Worm (Caenorhabditis elegans) whole organism, young adult: ENCODE measurements around the gene F19F10.14.
A peak's percentile ranks its signal among the peaks of the same experiment; 100 is the strongest.

Experiments used
- B0035.1 ChIP-seq: sonication (generic microtip); optimal IDR thresholded peaks from 2 replicates; lab custom pipeline; 2016; ENCODE audit warnings: missing genetic modification characterization, mild to moderate bottlenecking, missing compliant biosample characterization, missing genotype, missing genetic modification reagents
- B0336.3 ChIP-seq: fragments of 200-800 bp; sonication (Bioruptor generic); IDR thresholded peaks from 2 replicates; pipeline ENCODE4 v1.3.6; 2022; ENCODE audit warnings: missing genetic modification characterization, missing compliant biosample characterization
- C06A6.2 ChIP-seq: fragments of 200-800 bp; sonication (Bioruptor generic); conservative IDR thresholded peaks from 2 replicates; pipeline ENCODE4 v1.3.6; 2022; ENCODE audit warnings: missing genetic modification characterization, missing compliant biosample characterization
- D2030.7 ChIP-seq: fragments of 200-800 bp; sonication (Bioruptor generic); IDR thresholded peaks from 2 replicates; pipeline ENCODE4 v1.3.6; 2022; ENCODE audit warnings: missing genetic modification reagents, missing genetic modification characterization, missing compliant biosample characterization
- F23B12.7 ChIP-seq: sonication (generic microtip); optimal IDR thresholded peaks from 2 replicates; lab custom pipeline; 2017; ENCODE audit warnings: missing genetic modification characterization, mild to moderate bottlenecking, missing compliant biosample characterization, antibody characterized with exemption, moderate library complexity; ENCODE audit not compliant: insufficient read depth
- F49E8.2 ChIP-seq: sonication (generic microtip); optimal IDR thresholded peaks from 3 replicates; lab custom pipeline; 2017; ENCODE audit warnings: missing genetic modification characterization, mild to moderate bottlenecking, missing compliant biosample characterization, antibody characterized with exemption, moderate library complexity; ENCODE audit not compliant: insufficient read depth
- Y53G8AR.9 ChIP-seq: fragments of 200-800 bp; sonication (Bioruptor generic); conservative IDR thresholded peaks from 2 replicates; pipeline ENCODE4 v1.3.6; 2022; ENCODE audit warnings: missing genetic modification reagents, missing genetic modification characterization, missing compliant biosample characterization
- Y79H2A.3 ChIP-seq: fragments of 200-800 bp; sonication (Bioruptor generic); conservative IDR thresholded peaks from 2 replicates; pipeline ENCODE4 v1.3.6; 2022; ENCODE audit warnings: missing genetic modification reagents, missing genetic modification characterization, missing compliant biosample characterization
- athp-1 ChIP-seq: sonication (generic microtip); optimal IDR thresholded peaks from 2 replicates; lab custom pipeline; 2017; ENCODE audit warnings: mild to moderate bottlenecking, missing genetic modification characterization, missing compliant biosample characterization
- attf-5 ChIP-seq: fragments of 200-800 bp; sonication (Bioruptor generic); optimal IDR thresholded peaks from 2 replicates; lab custom pipeline; 2018; ENCODE audit warnings: mild to moderate bottlenecking, missing genetic modification characterization, missing compliant biosample characterization
- bed-1 ChIP-seq: fragments of 200-800 bp; sonication (Bioruptor generic); IDR thresholded peaks from 2 replicates; pipeline ENCODE4 v1.3.6; 2022; ENCODE audit warnings: missing genetic modification reagents, missing genetic modification characterization, missing compliant biosample characterization
- bed-2 ChIP-seq: fragments of 200-800 bp; sonication (Bioruptor generic); IDR thresholded peaks from 2 replicates; pipeline ENCODE4 v1.3.6; 2022; ENCODE audit warnings: missing genetic modification reagents, missing genetic modification characterization, missing compliant biosample characterization
- ceh-27 ChIP-seq: fragments of 200-800 bp; sonication (Bioruptor generic); optimal IDR thresholded peaks from 2 replicates; lab custom pipeline; 2018; ENCODE audit warnings: mild to moderate bottlenecking, missing genetic modification characterization, moderate library complexity, missing compliant biosample characterization
- chd-7 ChIP-seq: sonication (generic microtip); optimal IDR thresholded peaks from 2 replicates; lab custom pipeline; 2016; ENCODE audit warnings: mild to moderate bottlenecking, missing genetic modification characterization, moderate library complexity, missing compliant biosample characterization
- dox-1 ChIP-seq: fragments of 200-800 bp; sonication (Bioruptor generic); IDR thresholded peaks from 2 replicates; pipeline ENCODE4 v1.3.6; 2022; ENCODE audit warnings: missing genetic modification reagents, missing genetic modification characterization, missing compliant biosample characterization
- dpl-1 ChIP-seq: fragments of 150-350 bp; optimal IDR thresholded peaks from 2 replicates; lab custom pipeline; 2014; ENCODE audit warnings: missing biosample characterization, missing genetic modification reagents, missing genetic modification characterization
- ets-4 ChIP-seq: fragments of 200-800 bp; sonication (Bioruptor generic); optimal IDR thresholded peaks from 2 replicates; lab custom pipeline; 2018; ENCODE audit warnings: mild to moderate bottlenecking, missing genetic modification characterization, missing compliant biosample characterization
- him-1 ChIP-seq: sonication (generic microtip); optimal IDR thresholded peaks from 2 replicates; lab custom pipeline; 2016; ENCODE audit warnings: missing genotype, missing genetic modification reagents, missing genetic modification characterization, missing compliant biosample characterization
- hmg-1.2 ChIP-seq: fragments of 200-800 bp; sonication (Bioruptor generic); IDR thresholded peaks from 2 replicates; pipeline ENCODE4 v1.3.6; 2022; ENCODE audit warnings: missing genetic modification reagents, missing genetic modification characterization, missing compliant biosample characterization
- hrde-1 ChIP-seq: sonication (generic microtip); optimal IDR thresholded peaks from 2 replicates; lab custom pipeline; 2016; ENCODE audit warnings: missing genetic modification characterization, mild to moderate bottlenecking, missing compliant biosample characterization, moderate library complexity, missing genotype, missing genetic modification reagents, borderline replicate concordance
- hsf-1 ChIP-seq: fragments of 200-800 bp; sonication (Bioruptor generic); IDR thresholded peaks from 2 replicates; pipeline ENCODE4 v1.3.6; 2022; ENCODE audit warnings: missing genetic modification reagents, missing genetic modification characterization, missing compliant biosample characterization
- lin-35 ChIP-seq, 3 experiments: fragments of 150-350 bp in 2 of 3; sonication (generic microtip) in 1 of 3; optimal IDR thresholded peaks; 2 replicates each; lab custom pipeline; 2014 to 2018; ENCODE audit warnings: missing biosample characterization in 3 of 3, missing genetic modification characterization in 3 of 3, missing genetic modification reagents in 3 of 3
- lin-54 ChIP-seq: fragments of 200-800 bp; sonication (Bioruptor generic); optimal IDR thresholded peaks from 2 replicates; lab custom pipeline; 2018; ENCODE audit warnings: mild to moderate bottlenecking, missing genetic modification characterization, missing compliant biosample characterization
- lir-1 ChIP-seq: fragments of 200-800 bp; sonication (Bioruptor generic); conservative IDR thresholded peaks from 2 replicates; pipeline ENCODE4 v1.3.6; 2022; ENCODE audit warnings: missing genetic modification reagents, missing genetic modification characterization, missing compliant biosample characterization
- lsl-1 ChIP-seq: fragments of 200-800 bp; sonication (Bioruptor generic); optimal IDR thresholded peaks from 2 replicates; lab custom pipeline; 2018; ENCODE audit warnings: mild to moderate bottlenecking, missing genetic modification characterization, moderate library complexity, missing compliant biosample characterization
- lsy-27 ChIP-seq: sonication (generic microtip); optimal IDR thresholded peaks from 2 replicates; lab custom pipeline; 2017; ENCODE audit warnings: missing genetic modification characterization, mild to moderate bottlenecking, missing compliant biosample characterization, antibody characterized with exemption, missing genotype, borderline replicate concordance; ENCODE audit not compliant: insufficient read depth
- madf-6 ChIP-seq: fragments of 200-800 bp; sonication (Bioruptor generic); IDR thresholded peaks from 2 replicates; pipeline ENCODE4 v1.3.6; 2022; ENCODE audit warnings: missing genetic modification reagents, missing genetic modification characterization, missing compliant biosample characterization
- mcd-1 ChIP-seq: fragments of 200-800 bp; sonication (Bioruptor generic); IDR thresholded peaks from 2 replicates; pipeline ENCODE4 v1.3.6; 2022; ENCODE audit warnings: missing genetic modification reagents, missing genetic modification characterization, missing compliant biosample characterization
- mes-4 ChIP-seq: sonication (generic microtip); optimal IDR thresholded peaks from 2 replicates; lab custom pipeline; 2016; ENCODE audit warnings: missing genotype, missing genetic modification characterization, missing compliant biosample characterization
- nfya-2 ChIP-seq: fragments of 200-800 bp; sonication (Bioruptor generic); IDR thresholded peaks from 2 replicates; pipeline ENCODE4 v1.3.6; 2022; ENCODE audit warnings: missing genetic modification reagents, missing genetic modification characterization, missing compliant biosample characterization
- nhr-120 ChIP-seq: fragments of 200-800 bp; sonication (Bioruptor generic); IDR thresholded peaks from 2 replicates; pipeline ENCODE4 v1.3.6; 2022; ENCODE audit warnings: missing genetic modification characterization, missing compliant biosample characterization
- sdz-38 ChIP-seq: sonication (generic microtip); optimal IDR thresholded peaks from 2 replicates; lab custom pipeline; 2016; ENCODE audit warnings: missing genotype, missing genetic modification characterization, missing compliant biosample characterization
- snpc-1.1 ChIP-seq: sonication (generic microtip); optimal IDR thresholded peaks from 2 replicates; lab custom pipeline; 2017; ENCODE audit warnings: missing genetic modification characterization, mild to moderate bottlenecking, missing compliant biosample characterization, antibody characterized with exemption, moderate library complexity, missing genotype, missing genetic modification reagents; ENCODE audit not compliant: insufficient read depth
- snpc-1.3 ChIP-seq: sonication (generic microtip); optimal IDR thresholded peaks from 2 replicates; lab custom pipeline; 2017; ENCODE audit warnings: missing genetic modification characterization, mild to moderate bottlenecking, missing compliant biosample characterization, antibody characterized with exemption, moderate library complexity, missing genotype, missing genetic modification reagents; ENCODE audit not compliant: insufficient read depth
- snpc-3.4 ChIP-seq: sonication (generic microtip); optimal IDR thresholded peaks from 2 replicates; lab custom pipeline; 2017; ENCODE audit warnings: missing genetic modification characterization, mild to moderate bottlenecking, missing compliant biosample characterization, antibody characterized with exemption, moderate library complexity, missing genotype, missing genetic modification reagents
- snpc-4 ChIP-seq, 5 experiments: fragments of 150-350 bp in 1 of 5; sonication (generic microtip) in 4 of 5; optimal IDR thresholded peaks; 2 replicates each; lab custom pipeline; 2014 to 2018; ENCODE audit warnings: missing genetic modification characterization in 5 of 5, missing biosample characterization in 3 of 5, antibody characterized with exemption in 2 of 5, mild to moderate bottlenecking in 2 of 5, missing compliant biosample characterization in 2 of 5, missing genotype in 2 of 5, moderate library complexity in 2 of 5, missing genetic modification reagents in 1 of 5
- zfh-2 ChIP-seq: fragments of 200-800 bp; sonication (Bioruptor generic); conservative IDR thresholded peaks from 2 replicates; pipeline ENCODE4 v1.3.6; 2022; ENCODE audit warnings: missing genetic modification reagents, missing genetic modification characterization, missing compliant biosample characterization
- ztf-18 ChIP-seq: sonication (generic microtip); optimal IDR thresholded peaks from 2 replicates; lab custom pipeline; 2016; ENCODE audit warnings: missing genotype, mild to moderate bottlenecking, missing genetic modification characterization, missing compliant biosample characterization
- ztf-28 ChIP-seq: fragments of 200-800 bp; sonication (Bioruptor generic); IDR thresholded peaks from 2 replicates; pipeline ENCODE4 v1.3.6; 2022; ENCODE audit warnings: missing genetic modification reagents, missing genetic modification characterization, missing compliant biosample characterization
- ztf-3 ChIP-seq: fragments of 200-800 bp; sonication (Bioruptor generic); optimal IDR thresholded peaks from 2 replicates; lab custom pipeline; 2018; ENCODE audit warnings: mild to moderate bottlenecking, missing genetic modification characterization, missing compliant biosample characterization

F19F10.14 gene

DNA sequence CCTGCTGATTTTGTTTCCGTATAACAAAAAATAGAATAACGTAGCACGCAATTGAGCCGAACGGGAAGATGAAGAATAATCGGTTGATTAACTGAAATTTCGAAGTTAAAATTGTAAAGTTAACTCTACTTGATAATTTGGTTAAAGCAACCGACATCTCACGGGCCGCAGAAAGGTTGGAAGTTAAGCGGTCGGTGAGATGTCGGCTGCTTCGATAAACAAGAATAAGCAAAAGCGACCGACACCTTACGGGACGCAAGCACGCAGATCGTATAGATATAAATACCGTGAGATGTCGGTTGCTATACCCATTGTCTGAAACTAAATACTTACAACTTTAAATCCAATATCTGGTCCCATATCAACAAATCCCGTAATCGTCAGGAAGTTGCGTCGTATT, 24.3 kb upstream of the F19F10.14 start:
- TF ChIP-seq nhr-120 (GFP tag; lab: Robert Waterston, UW), result no peak
- peak; percentile 59 for TF ChIP-seq snpc-1.1 (tag; lab: Kevin White, UChicago)
- no peak for TF ChIP-seq snpc-3.4
- TF ChIP-seq snpc-4 (GFP tag; optimal IDR thresholded peaks at IDR 0.05; lab: Kevin White, UChicago), result no peak
- peak in 2 of 4 experiments; percentile 72 to 81 for TF ChIP-seq snpc-4 (tag; optimal IDR thresholded peaks at IDR 0.05; lab: Kevin White, UChicago)

DNA sequence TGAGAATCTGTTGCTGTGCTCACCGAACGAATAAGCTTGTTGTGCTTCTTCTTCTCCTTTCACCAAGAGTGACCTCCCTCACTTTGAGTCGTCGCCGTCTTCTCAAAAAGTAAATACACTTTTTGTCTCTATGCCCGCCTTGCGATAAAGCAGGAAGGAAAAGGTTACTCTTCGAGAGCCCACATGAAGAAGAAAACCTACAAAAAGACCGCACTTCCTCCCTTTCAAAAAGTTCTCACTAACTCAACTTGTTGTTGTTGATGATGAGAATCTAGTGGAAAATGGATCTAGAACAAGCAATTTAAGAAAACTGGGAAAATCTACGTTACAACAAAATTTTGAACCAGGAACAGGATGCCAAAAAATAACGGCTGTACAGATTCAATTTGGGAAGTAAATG, 19.6 kb upstream of the F19F10.14 start, which contains the start of gene C50E3.6:
Gene C50E3.6, minus strand, starts transcription at position 101 of the 400 bp plus-strand sequence.
- TF ChIP-seq Y79H2A.3 (GFP tag; lab: Robert Waterston, UW) (no peak), ztf-28 (no peak)

DNA sequence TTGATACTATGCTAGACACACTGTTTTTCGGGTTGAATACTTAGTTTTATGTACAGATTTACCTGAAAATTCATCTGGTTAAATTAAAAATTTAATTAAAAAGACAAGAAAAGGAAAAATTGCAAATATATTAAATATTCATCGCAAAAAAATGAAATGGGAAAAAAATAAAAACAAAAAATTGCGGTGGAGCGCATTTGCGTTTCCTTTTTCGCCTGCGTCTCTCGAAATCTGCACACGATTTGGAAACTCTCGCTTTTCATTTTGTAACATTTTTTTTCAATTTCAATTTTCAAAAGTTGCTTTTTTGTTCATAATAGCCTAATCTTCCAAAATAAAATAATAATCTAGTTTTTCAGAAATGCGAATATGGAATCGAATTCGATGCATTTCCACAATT, 16.8 kb upstream of the F19F10.14 start, which contains the start of the genes F19F10.11 and C50E3.5:
Gene F19F10.11, minus strand, starts transcription at position 68 of the 400 bp plus-strand sequence.
Gene C50E3.5, plus strand, starts transcription at position 360 of the 400 bp plus-strand sequence.
- peak; percentile 35 for TF ChIP-seq snpc-3.4
- 0 out of 2 replicates have a peak, but pooled peaks have one; percentile 27 for TF ChIP-seq dox-1 (GFP tag; lab: Robert Waterston, UW)
- peak in 1 of 3 experiments; percentile 50 for TF ChIP-seq lin-35 (GFP tag; optimal IDR thresholded peaks at IDR 0.05; lab: Kevin White, UChicago)
- no peak for TF ChIP-seq bed-2 (GFP tag; lab: Robert Waterston, UW)
- peak; percentile 60 for TF ChIP-seq snpc-1.3
- no peak for TF ChIP-seq athp-1 (tag; lab: Kevin White, UChicago)
- TF ChIP-seq mcd-1, result peak; percentile 95
- TF ChIP-seq attf-5 (GFP tag; lab: Kevin White, UChicago), result peak; percentile 91
- peak; percentile 60 for TF ChIP-seq madf-6 (GFP tag; lab: Robert Waterston, UW)
- no peak for TF ChIP-seq F49E8.2 (tag; lab: Kevin White, UChicago)
- peak; percentile 30 for TF ChIP-seq lin-54
- peak; percentile 12 for TF ChIP-seq snpc-1.1 (tag; lab: Kevin White, UChicago)
- TF ChIP-seq C06A6.2 (GFP tag; lab: Robert Waterston, UW), result no peak
- TF ChIP-seq hmg-1.2 (GFP tag; lab: Robert Waterston, UW), result peak; percentile 98
- TF ChIP-seq F23B12.7 (tag; lab: Kevin White, UChicago), result peak; percentile 45
- TF ChIP-seq snpc-4 (GFP tag; optimal IDR thresholded peaks at IDR 0.05; lab: Kevin White, UChicago), result no peak
- peak in 3 of 4 experiments; percentile 12 to 34 (median 18) for TF ChIP-seq snpc-4 (tag; optimal IDR thresholded peaks at IDR 0.05; lab: Kevin White, UChicago)
- TF ChIP-seq nfya-2, result no peak
- TF ChIP-seq mes-4, result no peak
- peak; percentile 29 for TF ChIP-seq ztf-18 (tag; lab: Kevin White, UChicago)
- peak; percentile 28 for TF ChIP-seq lsl-1 (GFP tag; lab: Kevin White, UChicago)

DNA sequence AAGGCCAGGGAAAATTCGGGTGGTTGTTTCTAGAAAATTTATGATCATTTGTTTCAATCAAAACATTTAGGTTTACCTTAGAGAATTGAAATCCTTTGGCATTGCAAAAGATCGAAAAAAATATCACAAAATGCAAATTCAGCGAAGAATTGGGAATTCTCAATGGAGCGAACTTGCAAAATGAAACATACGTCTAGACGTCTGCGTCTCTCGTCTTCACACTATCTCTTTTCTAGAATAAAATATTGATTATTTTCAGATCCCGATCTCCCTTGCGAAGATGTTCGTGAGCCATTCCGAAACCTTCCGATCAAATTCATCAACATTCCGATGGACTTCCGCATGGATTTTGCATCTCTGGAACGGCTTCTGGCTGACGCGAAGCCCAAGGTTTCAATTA, 9.5 kb upstream of the F19F10.14 start, which contains the start of gene ets-6:
Gene ets-6, minus strand, starts transcription at position 169 of the 400 bp plus-strand sequence.
- TF ChIP-seq ztf-3 (no peak), chd-7 (no peak), snpc-1.3 (no peak), bed-1 (GFP tag; lab: Robert Waterston, UW) (no peak), C06A6.2 (GFP tag; lab: Robert Waterston, UW) (no peak), nfya-2 (no peak), Y53G8AR.9 (no peak), ets-4 (no peak), hsf-1 (GFP tag; lab: Robert Waterston, UW) (no peak), hrde-1 (tag; lab: Kevin White, UChicago) (no peak), zfh-2 (GFP tag; lab: Robert Waterston, UW) (no peak), dpl-1 (no peak), athp-1 (tag; lab: Kevin White, UChicago) (peak; percentile 14), ceh-27 (GFP tag; lab: Kevin White, UChicago) (no peak), him-1 (tag; lab: Kevin White, UChicago) (no peak), lir-1 (no peak), D2030.7 (peak; percentile 34; the same call in 1 of the 2 replicates), B0336.3 (0 out of 2 replicates have a peak, but pooled peaks have one; percentile 10), B0035.1 (no peak), lsy-27 (tag; lab: Kevin White, UChicago) (no peak), sdz-38 (tag; lab: Kevin White, UChicago) (no peak)
